Fruit fly (Drosophila melanogaster) whole organism, embryonic: ENCODE data around the gene scrib.

Source experiments
- BEAF-32 ChIP-seq: fragments of 200-800 bp; sonication (Bioruptor generic); optimal IDR thresholded peaks from 3 replicates; lab custom pipeline; 2017; ENCODE audit warnings: missing biosample characterization, missing genetic modification characterization, mild to moderate bottlenecking, moderate library complexity, missing genetic modification reagents
- BtbVII ChIP-seq: fragments of 200-800 bp; sonication (Bioruptor generic); optimal IDR thresholded peaks from 3 replicates; lab custom pipeline; 2017; ENCODE audit warnings: missing biosample characterization, mild to moderate bottlenecking, missing genetic modification characterization
- CG10209 ChIP-seq: fragments of 200-800 bp; sonication (Bioruptor generic); optimal IDR thresholded peaks from 3 replicates; lab custom pipeline; 2017; ENCODE audit warnings: missing biosample characterization, mild to moderate bottlenecking, missing genetic modification characterization, missing genetic modification reagents
- CG1024 ChIP-seq: fragments of 200-800 bp; sonication (Bioruptor generic); IDR thresholded peaks from 2 replicates; pipeline ENCODE4 v1.3.6; 2022; ENCODE audit warnings: missing biosample characterization, missing genetic modification characterization
- CG10431 ChIP-seq: fragments of 200-800 bp; sonication (Bioruptor generic); optimal IDR thresholded peaks from 3 replicates; lab custom pipeline; 2018; ENCODE audit warnings: missing biosample characterization, mild to moderate bottlenecking, missing genetic modification characterization
- CG12659 ChIP-seq: fragments of 200-800 bp; sonication (Bioruptor generic); optimal IDR thresholded peaks from 3 replicates; lab custom pipeline; 2017; ENCODE audit warnings: mild to moderate bottlenecking, missing biosample characterization, missing genetic modification reagents, missing genetic modification characterization
- CG12769 ChIP-seq: fragments of 200-800 bp; sonication (Bioruptor generic); optimal IDR thresholded peaks from 2 replicates; lab custom pipeline; 2019; ENCODE audit warnings: missing biosample characterization, mild to moderate bottlenecking, missing genetic modification characterization, moderate library complexity
- CG13296 ChIP-seq: fragments of 200-800 bp; sonication (Bioruptor generic); optimal IDR thresholded peaks from 3 replicates; lab custom pipeline; 2018; ENCODE audit warnings: missing biosample characterization, mild to moderate bottlenecking, missing genetic modification characterization
- CG14014 ChIP-seq: fragments of 200-800 bp; sonication (Bioruptor generic); IDR thresholded peaks from 2 replicates; pipeline ENCODE4 v1.3.6; 2022; ENCODE audit warnings: missing biosample characterization, missing genetic modification characterization
- CG14441 ChIP-seq: fragments of 200-800 bp; sonication (Bioruptor generic); IDR thresholded peaks from 2 replicates; pipeline ENCODE4 v1.3.6; 2022; ENCODE audit warnings: missing biosample characterization, missing genetic modification characterization
- CG18599 ChIP-seq: fragments of 200-800 bp; sonication (Bioruptor generic); optimal IDR thresholded peaks from 3 replicates; lab custom pipeline; 2017; ENCODE audit warnings: missing biosample characterization, missing genetic modification characterization, mild to moderate bottlenecking, moderate library complexity, missing genetic modification reagents
- CG18619 ChIP-seq: fragments of 200-800 bp; sonication (Bioruptor generic); optimal IDR thresholded peaks from 3 replicates; lab custom pipeline; 2017; ENCODE audit warnings: missing biosample characterization, mild to moderate bottlenecking, missing genetic modification characterization
- CG2120 ChIP-seq: fragments of 200-800 bp; sonication (Bioruptor generic); optimal IDR thresholded peaks from 3 replicates; lab custom pipeline; 2016; ENCODE audit warnings: missing biosample characterization, missing genetic modification characterization
- CG3281 ChIP-seq: fragments of 200-800 bp; sonication (Bioruptor generic); optimal IDR thresholded peaks from 3 replicates; lab custom pipeline; 2017; ENCODE audit warnings: missing biosample characterization, mild to moderate bottlenecking, missing genetic modification characterization
- CG33557 ChIP-seq: fragments of 200-800 bp; sonication (Bioruptor generic); optimal IDR thresholded peaks from 2 replicates; lab custom pipeline; 2019; ENCODE audit warnings: missing biosample characterization, mild to moderate bottlenecking, missing genetic modification characterization, moderate library complexity
- CG42726 ChIP-seq: fragments of 200-800 bp; sonication (Bioruptor generic); IDR thresholded peaks from 2 replicates; pipeline ENCODE4 v1.3.6; 2022; ENCODE audit warnings: missing biosample characterization, missing genetic modification characterization; ENCODE audit not compliant: partially characterized antibody
- CG7556 ChIP-seq: fragments of 200-800 bp; sonication (Bioruptor generic); optimal IDR thresholded peaks from 2 replicates; lab custom pipeline; 2017; ENCODE audit warnings: missing biosample characterization, mild to moderate bottlenecking, missing genetic modification characterization
- CG7839 ChIP-seq: fragments of 200-800 bp; sonication (Bioruptor generic); optimal IDR thresholded peaks from 3 replicates; lab custom pipeline; 2018; ENCODE audit warnings: missing biosample characterization, mild to moderate bottlenecking, missing genetic modification characterization, moderate library complexity
- CG9727 ChIP-seq: fragments of 200-800 bp; sonication (Bioruptor generic); optimal IDR thresholded peaks from 3 replicates; lab custom pipeline; 2017; ENCODE audit warnings: missing biosample characterization, mild to moderate bottlenecking, missing genetic modification characterization
- CG9932 ChIP-seq: fragments of 200-800 bp; sonication (Bioruptor generic); IDR thresholded peaks from 2 replicates; pipeline ENCODE4 v1.3.6; 2022; ENCODE audit warnings: missing biosample characterization, missing genetic modification characterization
- CrebB ChIP-seq: fragments of 200-800 bp; sonication (Bioruptor generic); optimal IDR thresholded peaks from 3 replicates; lab custom pipeline; 2018; ENCODE audit warnings: missing biosample characterization, mild to moderate bottlenecking, missing genetic modification characterization
- E2f1 ChIP-seq: fragments of 200-800 bp; sonication (Bioruptor generic); IDR thresholded peaks from 2 replicates; pipeline ENCODE4 v1.3.6; 2022; ENCODE audit warnings: missing biosample characterization, missing genetic modification characterization
- Fer1 ChIP-seq: fragments of 200-800 bp; sonication (Bioruptor generic); optimal IDR thresholded peaks from 2 replicates; lab custom pipeline; 2017; ENCODE audit warnings: missing biosample characterization, mild to moderate bottlenecking, missing genetic modification characterization
- H2.0 ChIP-seq: fragments of 200-800 bp; sonication (Bioruptor generic); IDR thresholded peaks from 2 replicates; pipeline ENCODE4 v1.3.6; 2022; ENCODE audit warnings: missing biosample characterization, missing genetic modification characterization
- HHEX ChIP-seq: fragments of 200-800 bp; sonication (Bioruptor generic); optimal IDR thresholded peaks from 3 replicates; lab custom pipeline; 2017; ENCODE audit warnings: missing biosample characterization, mild to moderate bottlenecking, missing genetic modification characterization, missing genetic modification reagents
- HLH3B ChIP-seq: fragments of 200-800 bp; sonication (Bioruptor generic); IDR thresholded peaks from 2 replicates; pipeline ENCODE4 v1.3.6; 2022; ENCODE audit warnings: missing biosample characterization, missing genetic modification characterization
- Hand ChIP-seq: fragments of 200-800 bp; sonication (Bioruptor generic); optimal IDR thresholded peaks from 2 replicates; lab custom pipeline; 2017; ENCODE audit warnings: mild to moderate bottlenecking, missing biosample characterization, missing genetic modification reagents, missing genetic modification characterization
- Hr3 ChIP-seq: fragments of 200-800 bp; sonication (Bioruptor generic); optimal IDR thresholded peaks from 3 replicates; lab custom pipeline; 2016; ENCODE audit warnings: missing biosample characterization, missing genetic modification characterization
- NFAT ChIP-seq: fragments of 200-800 bp; sonication (Bioruptor generic); IDR thresholded peaks from 2 replicates; pipeline ENCODE4 v1.3.6; 2022; ENCODE audit warnings: missing biosample characterization, missing genetic modification characterization
- Oli ChIP-seq: fragments of 200-800 bp; sonication (Bioruptor generic); optimal IDR thresholded peaks from 2 replicates; lab custom pipeline; 2018; ENCODE audit warnings: missing biosample characterization, mild to moderate bottlenecking, missing genetic modification characterization, moderate library complexity
- Sox102F ChIP-seq: fragments of 200-800 bp; sonication (Bioruptor generic); optimal IDR thresholded peaks from 2 replicates; lab custom pipeline; 2018; ENCODE audit warnings: missing biosample characterization, mild to moderate bottlenecking, missing genetic modification characterization, moderate library complexity
- Xbp1 ChIP-seq: fragments of 200-800 bp; sonication (Bioruptor generic); optimal IDR thresholded peaks from 3 replicates; lab custom pipeline; 2016; ENCODE audit warnings: missing biosample characterization, mild to moderate bottlenecking, missing genetic modification characterization
- az2 ChIP-seq: fragments of 200-800 bp; sonication (Bioruptor generic); optimal IDR thresholded peaks from 3 replicates; lab custom pipeline; 2016; ENCODE audit warnings: missing biosample characterization, missing genetic modification characterization
- caup ChIP-seq: fragments of 200-800 bp; sonication (Bioruptor generic); optimal IDR thresholded peaks from 3 replicates; lab custom pipeline; 2017; ENCODE audit warnings: missing biosample characterization, mild to moderate bottlenecking, missing genetic modification characterization, moderate library complexity; ENCODE audit not compliant: severe bottlenecking
- dmrt99B ChIP-seq: fragments of 200-800 bp; sonication (Bioruptor generic); optimal IDR thresholded peaks from 2 replicates; lab custom pipeline; 2018; ENCODE audit warnings: missing biosample characterization, mild to moderate bottlenecking, missing genetic modification characterization, moderate library complexity
- dysf ChIP-seq: fragments of 200-800 bp; sonication (Bioruptor generic); IDR thresholded peaks from 3 replicates; pipeline ENCODE4 v1.3.6; 2022; ENCODE audit warnings: missing biosample characterization, missing genetic modification characterization
- eve ChIP-seq, 2 experiments: fragments of >200 bp; optimal IDR thresholded peaks; 2 replicates each; lab custom pipeline; 2017; ENCODE audit warnings: missing biosample characterization in 2 of 2, missing genetic modification characterization in 2 of 2
- exex ChIP-seq: fragments of 200-800 bp; sonication (Bioruptor generic); optimal IDR thresholded peaks from 4 replicates; lab custom pipeline; 2018; ENCODE audit warnings: missing biosample characterization, mild to moderate bottlenecking, missing genetic modification characterization, moderate library complexity
- fd3F ChIP-seq: fragments of 200-800 bp; sonication (Bioruptor generic); optimal IDR thresholded peaks from 2 replicates; lab custom pipeline; 2018; ENCODE audit warnings: missing biosample characterization, mild to moderate bottlenecking, missing genetic modification characterization, moderate library complexity
- lmd ChIP-seq: fragments of 200-800 bp; sonication (Bioruptor generic); IDR thresholded peaks from 2 replicates; pipeline ENCODE4 v1.3.6; 2022; ENCODE audit warnings: missing biosample characterization, missing genetic modification characterization
- mam ChIP-seq: fragments of 200-800 bp; sonication (Bioruptor generic); optimal IDR thresholded peaks from 3 replicates; lab custom pipeline; 2016; ENCODE audit warnings: missing biosample characterization, missing genetic modification characterization
- pb ChIP-seq: fragments of 200-800 bp; sonication (Bioruptor generic); optimal IDR thresholded peaks from 3 replicates; lab custom pipeline; 2016; ENCODE audit warnings: missing biosample characterization, missing genetic modification characterization
- ranshi ChIP-seq: fragments of 200-800 bp; sonication (Bioruptor generic); IDR thresholded peaks from 2 replicates; pipeline ENCODE4 v1.3.6; 2022; ENCODE audit warnings: missing biosample characterization, missing genetic modification characterization
- sens ChIP-seq: fragments of 200-800 bp; sonication (Bioruptor generic); peaks from one replicate; lab custom pipeline; 2016; ENCODE audit warnings: missing biosample characterization, missing genetic modification characterization
- seq ChIP-seq: fragments of 200-800 bp; sonication (Bioruptor generic); IDR thresholded peaks from 2 replicates; pipeline ENCODE4 v1.3.6; 2022; ENCODE audit warnings: missing biosample characterization, missing genetic modification characterization
- slbo ChIP-seq: fragments of 200-800 bp; sonication (Bioruptor generic); IDR thresholded peaks from 2 replicates; pipeline ENCODE4 v1.3.6; 2022; ENCODE audit warnings: missing biosample characterization, missing genetic modification characterization
- sug ChIP-seq: fragments of 200-800 bp; optimal IDR thresholded peaks from 2 replicates; lab custom pipeline; 2019; ENCODE audit warnings: missing biosample characterization, mild to moderate bottlenecking, missing genetic modification characterization, moderate library complexity
- tgo ChIP-seq: fragments of 200-800 bp; sonication (Bioruptor generic); IDR thresholded peaks from 3 replicates; pipeline ENCODE4 v1.3.6; 2022; ENCODE audit warnings: missing biosample characterization, missing genetic modification characterization
- trh ChIP-seq: fragments of 200-800 bp; sonication (Bioruptor generic); optimal IDR thresholded peaks from 2 replicates; lab custom pipeline; 2016; ENCODE audit warnings: missing biosample characterization, missing genetic modification characterization
- zen ChIP-seq: fragments of 200-800 bp; sonication (Bioruptor generic); optimal IDR thresholded peaks from 3 replicates; lab custom pipeline; 2018; ENCODE audit warnings: missing biosample characterization, mild to moderate bottlenecking, missing genetic modification characterization, moderate library complexity

Gene scrib

dm6 chr3R:26494247-26494646 lies 41.9 kb upstream of the scrib start (continued):
- TF ChIP-seq exex (tag; lab: Kevin White, UChicago): peak; percentile 29
- TF ChIP-seq NFAT (GFP tag; lab: Robert Waterston, UW): peak; percentile 26; the same call in 1 of the 2 replicates
- TF ChIP-seq sens (GFP tag; lab: Kevin White, UChicago): peak; percentile 10
- TF ChIP-seq CG18599 (GFP tag; lab: Kevin White, UChicago): peak; percentile 84
- peak; percentile 10 for TF ChIP-seq sug
- TF ChIP-seq CG33557 (GFP tag; lab: Kevin White, UChicago): no peak
- no peak for TF ChIP-seq pb (GFP tag; lab: Kevin White, UChicago)
- TF ChIP-seq CG12659 (GFP tag; lab: Kevin White, UChicago): peak; percentile 17
- 0 out of 2 replicates have a peak, but pooled peaks have one; percentile 9 for TF ChIP-seq H2.0 (GFP tag; lab: Robert Waterston, UW)
- TF ChIP-seq ranshi (GFP tag; lab: Robert Waterston, UW): peak; percentile 18; the same call in 1 of the 2 replicates
- peak; percentile 17 for TF ChIP-seq Hand (GFP tag; lab: Kevin White, UChicago)
- peak; percentile 38; the same call in 1 of the 2 replicates for TF ChIP-seq CG14014 (GFP tag; lab: Robert Waterston, UW)
- TF ChIP-seq fd3F (GFP tag; lab: Kevin White, UChicago): peak; percentile 38
- peak; percentile 56 for TF ChIP-seq caup
- peak; percentile 56 for TF ChIP-seq CG7839 (tag; lab: Kevin White, UChicago)
- TF ChIP-seq CG7556 (GFP tag; lab: Kevin White, UChicago): peak; percentile 65
- no peak for TF ChIP-seq Oli (tag; lab: Kevin White, UChicago)
- TF ChIP-seq CG9727 (GFP tag; lab: Kevin White, UChicago): peak; percentile 28
- TF ChIP-seq CrebB: no peak
- peak; percentile 57 for TF ChIP-seq mam (GFP tag; lab: Kevin White, UChicago)
- peak; percentile 23 for TF ChIP-seq HHEX (GFP tag; lab: Kevin White, UChicago)
- TF ChIP-seq CG12769 (tag; lab: Kevin White, UChicago): peak; percentile 47
- no peak for TF ChIP-seq az2
- peak; percentile 15 for TF ChIP-seq CG18619 (GFP tag; lab: Kevin White, UChicago)
- TF ChIP-seq CG10209 (GFP tag; lab: Kevin White, UChicago): peak; percentile 6
- peak; percentile 35 for TF ChIP-seq CG13296 (GFP tag; lab: Kevin White, UChicago)
- TF ChIP-seq BtbVII (GFP tag; lab: Kevin White, UChicago): peak; percentile 38
- TF ChIP-seq CG1024 (GFP tag; lab: Robert Waterston, UW): no peak
- peak; percentile 47 for TF ChIP-seq dmrt99B (tag; lab: Kevin White, UChicago)
- peak; percentile 61 for TF ChIP-seq CG9932 (GFP tag; lab: Robert Waterston, UW)
- no peak for TF ChIP-seq CG10431
- TF ChIP-seq CG3281 (GFP tag; lab: Kevin White, UChicago): peak; percentile 43
- TF ChIP-seq Fer1 (GFP tag; lab: Kevin White, UChicago): peak; percentile 67
- TF ChIP-seq BEAF-32 (GFP tag; lab: Kevin White, UChicago): no peak
- TF ChIP-seq zen: no peak
- no peak for TF ChIP-seq CG42726
- TF ChIP-seq Hr3 (GFP tag; lab: Kevin White, UChicago): peak; percentile 2
- peak; percentile 63; the same call in 2 of the 3 replicates for TF ChIP-seq dysf (GFP tag; lab: Robert Waterston, UW)
- TF ChIP-seq HLH3B (GFP tag; lab: Robert Waterston, UW): 0 out of 2 replicates have a peak, but pooled peaks have one; percentile 21
- TF ChIP-seq CG14441 (GFP tag; lab: Robert Waterston, UW): 0 out of 2 replicates have a peak, but pooled peaks have one; percentile 34
- TF ChIP-seq E2f1 (GFP tag; lab: Robert Waterston, UW): peak; percentile 34; the same call in 1 of the 2 replicates
- TF ChIP-seq seq (GFP tag; lab: Robert Waterston, UW): peak; percentile 51; the same call in 1 of the 2 replicates
- TF ChIP-seq tgo: peak; percentile 34; the same call in 1 of the 3 replicates
- TF ChIP-seq CG2120: peak; percentile 80
- no peak for TF ChIP-seq trh (GFP tag; lab: Kevin White, UChicago)
- peak in 1 of 2 experiments; percentile 34 for TF ChIP-seq eve (GFP tag; optimal IDR thresholded peaks at IDR 0.05; lab: Kevin White, UChicago)
- TF ChIP-seq Xbp1: peak; percentile 11
- peak; percentile 21 for TF ChIP-seq Sox102F (GFP tag; lab: Kevin White, UChicago)
- TF ChIP-seq slbo (GFP tag; lab: Robert Waterston, UW): peak; percentile 69
- peak; percentile 26; the same call in 1 of the 2 replicates for TF ChIP-seq lmd (GFP tag; lab: Robert Waterston, UW)
